Fruit fly (Drosophila melanogaster) whole organism, embryonic: Measurements from ENCODE around the gene nod.
A peak's percentile ranks its signal among the peaks of the same experiment; 100 is the strongest.

Experiments used
- Abd-B ChIP-seq: fragments of 200-800 bp; sonication (Bioruptor generic); optimal IDR thresholded peaks from 2 replicates; lab custom pipeline; 2018; ENCODE audit warnings: missing biosample characterization, mild to moderate bottlenecking, missing genetic modification characterization, moderate library complexity
- CG10209 ChIP-seq: fragments of 200-800 bp; sonication (Bioruptor generic); optimal IDR thresholded peaks from 3 replicates; lab custom pipeline; 2017; ENCODE audit warnings: missing biosample characterization, mild to moderate bottlenecking, missing genetic modification characterization, missing genetic modification reagents
- CG10654 ChIP-seq: fragments of 200-800 bp; sonication (Bioruptor generic); optimal IDR thresholded peaks from 2 replicates; lab custom pipeline; 2016; ENCODE audit warnings: missing biosample characterization, missing genetic modification characterization
- CG11398 ChIP-seq: fragments of 200-800 bp; sonication (Bioruptor generic); optimal IDR thresholded peaks from 2 replicates; lab custom pipeline; 2016; ENCODE audit warnings: missing biosample characterization, missing genetic modification characterization
- CG11456 ChIP-seq: fragments of 200-800 bp; sonication (Bioruptor generic); IDR thresholded peaks from 3 replicates; pipeline ENCODE4 v1.3.6; 2022; ENCODE audit warnings: missing biosample characterization, missing genetic modification characterization
- CG11696 ChIP-seq: fragments of 200-800 bp; sonication (Bioruptor generic); IDR thresholded peaks from 2 replicates; pipeline ENCODE4 v1.3.6; 2022; ENCODE audit warnings: missing biosample characterization, missing genetic modification characterization
- CG1233 ChIP-seq: fragments of 200-800 bp; sonication (Bioruptor generic); optimal IDR thresholded peaks from 4 replicates; lab custom pipeline; 2018; ENCODE audit warnings: missing biosample characterization, mild to moderate bottlenecking, missing genetic modification characterization
- CG14014 ChIP-seq: fragments of 200-800 bp; sonication (Bioruptor generic); IDR thresholded peaks from 2 replicates; pipeline ENCODE4 v1.3.6; 2022; ENCODE audit warnings: missing biosample characterization, missing genetic modification characterization
- CG15479 ChIP-seq: fragments of 200-800 bp; sonication (Bioruptor generic); optimal IDR thresholded peaks from 3 replicates; lab custom pipeline; 2019; ENCODE audit warnings: missing biosample characterization, mild to moderate bottlenecking, missing genetic modification characterization, moderate library complexity
- CG1603 ChIP-seq: fragments of 200-800 bp; sonication (Bioruptor generic); optimal IDR thresholded peaks from 2 replicates; lab custom pipeline; 2019; ENCODE audit warnings: missing biosample characterization, mild to moderate bottlenecking, missing genetic modification characterization, moderate library complexity
- CG16815 ChIP-seq: fragments of 200-800 bp; sonication (Bioruptor generic); optimal IDR thresholded peaks from 3 replicates; lab custom pipeline; 2017; ENCODE audit warnings: missing biosample characterization, mild to moderate bottlenecking, missing genetic modification characterization
- CG16863 ChIP-seq: fragments of 200-800 bp; sonication (Bioruptor generic); optimal IDR thresholded peaks from 3 replicates; lab custom pipeline; 2016; ENCODE audit warnings: missing biosample characterization, missing genetic modification characterization
- CG17359 ChIP-seq: fragments of 200-800 bp; sonication (Bioruptor generic); optimal IDR thresholded peaks from 3 replicates; lab custom pipeline; 2018; ENCODE audit warnings: missing biosample characterization, mild to moderate bottlenecking, missing genetic modification characterization, moderate library complexity
- CG17361 ChIP-seq: fragments of 200-800 bp; sonication (Bioruptor generic); IDR thresholded peaks from 3 replicates; pipeline ENCODE4 v1.3.6; 2022; ENCODE audit warnings: missing biosample characterization, missing genetic modification characterization
- CG17912 ChIP-seq: fragments of 200-800 bp; sonication (Bioruptor generic); optimal IDR thresholded peaks from 2 replicates; lab custom pipeline; 2018; ENCODE audit warnings: missing biosample characterization, mild to moderate bottlenecking, missing genetic modification characterization
- CG18764 ChIP-seq: fragments of 200-800 bp; sonication (Bioruptor generic); optimal IDR thresholded peaks from 3 replicates; lab custom pipeline; 2016; ENCODE audit warnings: missing biosample characterization, missing genetic modification characterization
- CG32532 ChIP-seq: fragments of 200-800 bp; sonication (Bioruptor generic); IDR thresholded peaks from 2 replicates; pipeline ENCODE4 v1.3.6; 2022; ENCODE audit warnings: missing biosample characterization, missing genetic modification characterization
- CG4282 ChIP-seq: fragments of 200-800 bp; sonication (Bioruptor generic); optimal IDR thresholded peaks from 2 replicates; lab custom pipeline; 2016; ENCODE audit warnings: missing biosample characterization, missing genetic modification characterization
- CG4424 ChIP-seq: fragments of 200-800 bp; sonication (Bioruptor generic); optimal IDR thresholded peaks from 3 replicates; lab custom pipeline; 2016; ENCODE audit warnings: missing biosample characterization, missing genetic modification characterization
- CG6254 ChIP-seq: fragments of 200-800 bp; sonication (Bioruptor generic); optimal IDR thresholded peaks from 3 replicates; lab custom pipeline; 2017; ENCODE audit warnings: mild to moderate bottlenecking, missing biosample characterization, missing genetic modification reagents, missing genetic modification characterization
- CG6689 ChIP-seq: fragments of 200-800 bp; sonication (Bioruptor generic); IDR thresholded peaks from 2 replicates; pipeline ENCODE4 v1.3.6; 2022; ENCODE audit warnings: missing biosample characterization, missing genetic modification characterization
- CG7745 ChIP-seq: fragments of 200-800 bp; sonication (Bioruptor generic); optimal IDR thresholded peaks from 2 replicates; lab custom pipeline; 2018; ENCODE audit warnings: missing biosample characterization, mild to moderate bottlenecking, missing genetic modification characterization, moderate library complexity
- CG7786 ChIP-seq: fragments of 200-800 bp; sonication (Bioruptor generic); optimal IDR thresholded peaks from 2 replicates; lab custom pipeline; 2016; ENCODE audit warnings: missing biosample characterization, missing genetic modification characterization
- CG8089 ChIP-seq: fragments of 200-800 bp; sonication (Bioruptor generic); optimal IDR thresholded peaks from 3 replicates; lab custom pipeline; 2016; ENCODE audit warnings: missing biosample characterization, missing genetic modification characterization
- CG8290 ChIP-seq, 3 experiments: fragments of 200-800 bp; sonication (Bioruptor generic); optimal IDR thresholded peaks; 2 replicates each; lab custom pipeline; 2016 to 2019; ENCODE audit warnings: missing biosample characterization in 3 of 3, missing genetic modification characterization in 3 of 3, mild to moderate bottlenecking in 2 of 3, moderate library complexity in 1 of 3
- CG9727 ChIP-seq: fragments of 200-800 bp; sonication (Bioruptor generic); optimal IDR thresholded peaks from 3 replicates; lab custom pipeline; 2017; ENCODE audit warnings: missing biosample characterization, mild to moderate bottlenecking, missing genetic modification characterization
- CTCF ChIP-seq: fragments of 200-800 bp; sonication (Bioruptor generic); optimal IDR thresholded peaks from 2 replicates; lab custom pipeline; 2017; ENCODE audit warnings: missing biosample characterization, mild to moderate bottlenecking, missing genetic modification characterization, moderate library complexity
- CoRest ChIP-seq: fragments of 200-800 bp; sonication (Bioruptor generic); optimal IDR thresholded peaks from 3 replicates; lab custom pipeline; 2018; ENCODE audit warnings: missing biosample characterization, mild to moderate bottlenecking, missing genetic modification characterization, moderate library complexity
- Dip3 ChIP-seq: fragments of 200-800 bp; sonication (Bioruptor generic); optimal IDR thresholded peaks from 3 replicates; lab custom pipeline; 2016; ENCODE audit warnings: missing biosample characterization, missing genetic modification characterization
- E2f1 ChIP-seq: fragments of 200-800 bp; sonication (Bioruptor generic); IDR thresholded peaks from 2 replicates; pipeline ENCODE4 v1.3.6; 2022; ENCODE audit warnings: missing biosample characterization, missing genetic modification characterization
- Mad ChIP-seq: fragments of 200-800 bp; sonication (Bioruptor generic); optimal IDR thresholded peaks from 2 replicates; lab custom pipeline; 2016; ENCODE audit warnings: missing biosample characterization, missing genetic modification characterization
- NC2α ChIP-seq: fragments of 200-800 bp; sonication (Bioruptor generic); optimal IDR thresholded peaks from 2 replicates; lab custom pipeline; 2016; ENCODE audit warnings: missing biosample characterization, missing genetic modification characterization
- Scr ChIP-seq: fragments of 200-800 bp; sonication (Bioruptor generic); IDR thresholded peaks from 2 replicates; pipeline ENCODE4 v1.3.6; 2022; ENCODE audit warnings: missing biosample characterization, missing genetic modification characterization; ENCODE audit not compliant: partially characterized antibody
- TFAM ChIP-seq: fragments of 200-800 bp; sonication (Bioruptor generic); optimal IDR thresholded peaks from 2 replicates; lab custom pipeline; 2017; ENCODE audit warnings: missing biosample characterization, missing genetic modification characterization, inconsistent platforms
- amos ChIP-seq: fragments of 200-800 bp; sonication (Bioruptor generic); IDR thresholded peaks from 2 replicates; pipeline ENCODE4 v1.3.6; 2022; ENCODE audit warnings: missing biosample characterization, missing genetic modification characterization; ENCODE audit not compliant: partially characterized antibody
- ato ChIP-seq: fragments of 200-800 bp; sonication (Bioruptor generic); IDR thresholded peaks from 2 replicates; pipeline ENCODE4 v1.3.6; 2022; ENCODE audit warnings: missing biosample characterization, missing genetic modification characterization; ENCODE audit not compliant: partially characterized antibody
- corto ChIP-seq: fragments of 200-800 bp; sonication (Bioruptor generic); optimal IDR thresholded peaks from 2 replicates; lab custom pipeline; 2016; ENCODE audit warnings: missing biosample characterization, mild to moderate bottlenecking, missing genetic modification characterization, moderate library complexity
- cwo ChIP-seq: fragments of 200-800 bp; sonication (Bioruptor generic); optimal IDR thresholded peaks from 3 replicates; lab custom pipeline; 2017; ENCODE audit warnings: missing biosample characterization, missing genetic modification characterization, mild to moderate bottlenecking, moderate library complexity, missing genetic modification reagents
- dan ChIP-seq: fragments of 200-800 bp; sonication (Bioruptor generic); IDR thresholded peaks from 2 replicates; pipeline ENCODE4 v1.3.6; 2022; ENCODE audit warnings: missing biosample characterization, missing genetic modification characterization
- dm ChIP-seq: fragments of 200-800 bp; sonication (Bioruptor generic); optimal IDR thresholded peaks from 3 replicates; lab custom pipeline; 2016; ENCODE audit warnings: missing biosample characterization, missing genetic modification characterization
- dpn ChIP-seq, 2 experiments: fragments of 200-800 bp; sonication (Bioruptor generic); optimal IDR thresholded peaks; 3 replicates each; lab custom pipeline; 2016; ENCODE audit warnings: missing biosample characterization in 2 of 2, missing genetic modification characterization in 2 of 2
- ems ChIP-seq: fragments of 200-800 bp; sonication (Bioruptor generic); optimal IDR thresholded peaks from 3 replicates; lab custom pipeline; 2016; ENCODE audit warnings: missing biosample characterization, missing genetic modification characterization
- onecut ChIP-seq: fragments of 200-800 bp; sonication (Bioruptor generic); IDR thresholded peaks from 2 replicates; pipeline ENCODE4 v1.3.6; 2022; ENCODE audit warnings: missing biosample characterization, missing genetic modification characterization
- otp ChIP-seq: fragments of 200-800 bp; sonication (Bioruptor generic); IDR thresholded peaks from 3 replicates; pipeline ENCODE4, ENCODE4 v1.3.6; 2022; ENCODE audit warnings: missing biosample characterization, missing genetic modification characterization
- pum ChIP-seq: fragments of 200-800 bp; sonication (Bioruptor generic); optimal IDR thresholded peaks from 2 replicates; lab custom pipeline; 2016; ENCODE audit warnings: missing biosample characterization, missing genetic modification characterization
- ranshi ChIP-seq: fragments of 200-800 bp; sonication (Bioruptor generic); IDR thresholded peaks from 2 replicates; pipeline ENCODE4 v1.3.6; 2022; ENCODE audit warnings: missing biosample characterization, missing genetic modification characterization
- tin ChIP-seq: fragments of 200-800 bp; sonication (Bioruptor generic); optimal IDR thresholded peaks from 3 replicates; lab custom pipeline; 2016; ENCODE audit warnings: missing biosample characterization, missing genetic modification characterization
- tll ChIP-seq, 2 experiments: fragments of 200-800 bp in 1 of 2; fragments of >200 bp in 1 of 2; sonication (Bioruptor generic) in 1 of 2; optimal IDR thresholded peaks; 2 replicates each; lab custom pipeline; 2017 to 2019; ENCODE audit warnings: missing biosample characterization in 2 of 2, missing genetic modification characterization in 2 of 2, mild to moderate bottlenecking in 1 of 2, moderate library complexity in 1 of 2
- usp ChIP-seq: fragments of >200 bp; optimal IDR thresholded peaks from 2 replicates; lab custom pipeline; 2017; ENCODE audit warnings: missing biosample characterization, missing genetic modification characterization
- vvl ChIP-seq: fragments of 200-800 bp; sonication (Bioruptor generic); IDR thresholded peaks from 2 replicates; pipeline ENCODE4 v1.3.6; 2022; ENCODE audit warnings: missing biosample characterization, missing genetic modification characterization

Gene nod

dm6 chrX:11628986-11629571 lies 48.5 kb downstream of the nod start (continued):
- TF ChIP-seq corto (GFP tag; lab: Kevin White, UChicago) (no peak), CG16815 (peak; percentile 47), cwo (no peak), CG7786 (peak; percentile 3), ranshi (peak; percentile 45; the same call in 1 of the 2 replicates), CG18764 (GFP tag; lab: Kevin White, UChicago) (peak; percentile 3), CG17359 (tag; lab: Kevin White, UChicago) (peak; percentile 61), CTCF (GFP tag; lab: Kevin White, UChicago) (no peak), CG4424 (GFP tag; lab: Kevin White, UChicago) (peak; percentile 63), dpn (GFP tag; optimal IDR thresholded peaks at IDR 0.05; lab: Kevin White, UChicago) (peak; percentile 46 to 51), CG11696 (GFP tag; lab: Robert Waterston, UW) (peak; percentile 42; the same call in 1 of the 2 replicates), CG17361 (GFP tag; lab: Robert Waterston, UW) (peak; percentile 70), CG8290 (GFP tag; optimal IDR thresholded peaks at IDR 0.05; lab: Kevin White, UChicago) (peak; percentile 24), CG8290 (tag; optimal IDR thresholded peaks at IDR 0.05; lab: Kevin White, UChicago) (peak in 1 of 2 experiments; percentile 39), Scr (GFP tag; lab: Robert Waterston, UW) (no peak), otp (GFP tag; lab: Robert Waterston, UW) (peak; percentile 70; the same call in 2 of the 3 replicates), ems (peak; percentile 39), Mad (GFP tag; lab: Kevin White, UChicago) (peak; percentile 29), CG9727 (GFP tag; lab: Kevin White, UChicago) (peak; percentile 66), ato (no peak), CoRest (peak; percentile 51), CG10654 (GFP tag; lab: Kevin White, UChicago) (peak; percentile 37), NC2α (no peak), CG16863 (GFP tag; lab: Kevin White, UChicago) (peak; percentile 33), usp (GFP tag; lab: Kevin White, UChicago) (no peak), CG4282 (GFP tag; lab: Kevin White, UChicago) (no peak), amos (GFP tag; lab: Robert Waterston, UW) (no peak), CG14014 (GFP tag; lab: Robert Waterston, UW) (no peak), dan (GFP tag; lab: Robert Waterston, UW) (no peak), vvl (GFP tag; lab: Robert Waterston, UW) (peak; percentile 75), CG1233 (GFP tag; lab: Kevin White, UChicago) (peak; percentile 3), onecut (GFP tag; lab: Robert Waterston, UW) (peak; percentile 58), CG11456 (GFP tag; lab: Robert Waterston, UW) (peak; percentile 64; the same call in 1 of the 3 replicates), CG6689 (GFP tag; lab: Robert Waterston, UW) (peak; percentile 67), CG15479 (no peak), CG1603 (tag; lab: Kevin White, UChicago) (peak; percentile 75), CG10209 (GFP tag; lab: Kevin White, UChicago) (peak; percentile 46), pum (GFP tag; lab: Kevin White, UChicago) (no peak), tll (GFP tag; optimal IDR thresholded peaks at IDR 0.05; lab: Kevin White, UChicago) (no peak), CG8089 (GFP tag; lab: Kevin White, UChicago) (peak; percentile 23), CG6254 (GFP tag; lab: Kevin White, UChicago) (peak; percentile 54), Dip3 (GFP tag; lab: Kevin White, UChicago) (no peak), dm (GFP tag; lab: Kevin White, UChicago) (peak; percentile 2), Abd-B (GFP tag; lab: Kevin White, UChicago) (peak; percentile 33), CG7745 (tag; lab: Kevin White, UChicago) (no peak), CG32532 (GFP tag; lab: Robert Waterston, UW) (peak; percentile 34; the same call in 1 of the 2 replicates), TFAM (GFP tag; lab: Kevin White, UChicago) (no peak), tin (GFP tag; lab: Kevin White, UChicago) (peak; percentile 60), CG17912 (GFP tag; lab: Kevin White, UChicago) (no peak), CG11398 (GFP tag; lab: Kevin White, UChicago) (no peak), E2f1 (GFP tag; lab: Robert Waterston, UW) (peak; percentile 50)
